Worm (Caenorhabditis elegans): ENCODE data around the gene kle-2.

- TF ChIP-seq egl-27 (tag; optimal IDR thresholded peaks at IDR 0.05) (no peak), aly-2 (tag; optimal IDR thresholded peaks at IDR 0.05) (no peak), nhr-28 (tag; optimal IDR thresholded peaks at IDR 0.05) (no peak), zag-1 (tag; optimal IDR thresholded peaks at IDR 0.05) (no peak), nhr-11 (tag; optimal IDR thresholded peaks at IDR 0.05) (no peak), pqm-1 (tag; optimal IDR thresholded peaks at IDR 0.05) (no peak), elt-2 (tag; optimal IDR thresholded peaks at IDR 0.05) (peak; percentile 19), tbx-2 (tag; optimal IDR thresholded peaks at IDR 0.05) (no peak), R02D3.7 (tag; optimal IDR thresholded peaks at IDR 0.05) (no peak), pha-4 (tag; optimal IDR thresholded peaks at IDR 0.05) (peak; percentile 71), fos-1 (tag; optimal IDR thresholded peaks at IDR 0.05) (no peak), nhr-77 (tag; optimal IDR thresholded peaks at IDR 0.05) (no peak), lin-15B (tag; optimal IDR thresholded peaks at IDR 0.05) (peak; percentile 61), lin-39 (tag; optimal IDR thresholded peaks at IDR 0.05) (no peak)
Observed at ce11 chrIII:7928549-7929129, 12.9 kb upstream of the kle-2 start, which contains the start of the genes C29E4.13 and npp-15.
